Worm (Caenorhabditis elegans) whole organism, L4/young adult: ENCODE measurements around the gene ceh-54.

Source experiments
- W03F9.2 ChIP-seq: fragments of 150-350 bp; optimal IDR thresholded peaks from 2 replicates; lab custom pipeline; 2014; ENCODE audit warnings: missing biosample characterization, missing genetic modification characterization
- dao-5 ChIP-seq: sonication (generic microtip); optimal IDR thresholded peaks from 2 replicates; lab custom pipeline; 2016; ENCODE audit warnings: missing genotype, missing genetic modification characterization, moderate library complexity, missing compliant biosample characterization
- him-1 ChIP-seq: sonication (generic microtip); optimal IDR thresholded peaks from 2 replicates; lab custom pipeline; 2016; ENCODE audit warnings: missing genotype, missing genetic modification reagents, missing genetic modification characterization, missing compliant biosample characterization

The ceh-54 gene

ce11 chrX:6194191-6194724 lies at the start of gene ceh-54:
TSS of gene ceh-54 (minus strand) at chrX:6194241.
- TF ChIP-seq W03F9.2 (tag; lab: Kevin White, UChicago), result no peak
- TF ChIP-seq him-1, result no peak
- TF ChIP-seq dao-5 (tag; lab: Kevin White, UChicago), result no peak

ce11 chrX:6240640-6241033 lies 46.6 kb upstream of the ceh-54 start, which contains the start of gene got-2.2:
TSS of gene got-2.2 (plus strand) at chrX:6240983.
- no peak for TF ChIP-seq dao-5 (tag; lab: Kevin White, UChicago)
- TF ChIP-seq him-1, result no peak
- TF ChIP-seq W03F9.2 (tag; lab: Kevin White, UChicago), result no peak

- TF ChIP-seq him-1 (no peak), W03F9.2 (tag; lab: Kevin White, UChicago) (no peak), dao-5 (tag; lab: Kevin White, UChicago) (no peak)
These were observed 46.0 kb upstream of the ceh-54 start for ce11 chrX:6239927-6240639.

ce11 chrX:6238973-6239372 lies 44.9 kb upstream of the ceh-54 start, which contains the start of gene rml-3:
TSS of gene rml-3 (minus strand) at chrX:6239065.
- no peak for TF ChIP-seq W03F9.2 (tag; lab: Kevin White, UChicago)
- TF ChIP-seq him-1, result no peak
- TF ChIP-seq dao-5 (tag; lab: Kevin White, UChicago), result no peak

- TF ChIP-seq dao-5 (tag; lab: Kevin White, UChicago) (no peak), him-1 (no peak), W03F9.2 (tag; lab: Kevin White, UChicago) (no peak)
These were observed 41.4 kb upstream of the ceh-54 start, which contains the start of gene hsp-43 for ce11 chrX:6235443-6235842. TSS of gene hsp-43 (minus strand) at chrX:6235543.

ce11 chrX:6232998-6233626 lies 39.1 kb upstream of the ceh-54 start, which contains the start of gene C14F11.4:
TSS of gene C14F11.4 (minus strand) at chrX:6233048.
- TF ChIP-seq him-1, result no peak
- no peak for TF ChIP-seq W03F9.2 (tag; lab: Kevin White, UChicago)

- TF ChIP-seq W03F9.2 (tag; lab: Kevin White, UChicago), result no peak
- no peak for TF ChIP-seq dao-5 (tag; lab: Kevin White, UChicago)
- TF ChIP-seq him-1, result no peak
These were observed 36.6 kb upstream of the ceh-54 start, which contains the start of gene lite-1 for ce11 chrX:6230669-6231068. TSS of gene lite-1 (minus strand) at chrX:6230769.

ce11 chrX:6224841-6225240 lies 30.8 kb upstream of the ceh-54 start:
- TF ChIP-seq him-1, result no peak

- TF ChIP-seq dao-5 (tag; lab: Kevin White, UChicago), result no peak
- no peak for TF ChIP-seq him-1
- TF ChIP-seq W03F9.2 (tag; lab: Kevin White, UChicago), result no peak
These were observed 27.1 kb upstream of the ceh-54 start for ce11 chrX:6221097-6221496.

ce11 chrX:6219892-6220291 lies 25.9 kb upstream of the ceh-54 start:
- TF ChIP-seq him-1 (peak; percentile 57), W03F9.2 (tag; lab: Kevin White, UChicago) (no peak)

ce11 chrX:6216551-6216950 lies 22.5 kb upstream of the ceh-54 start, which contains the start of gene lrch-1:
TSS of gene lrch-1 (minus strand) at chrX:6216651.
- no peak for TF ChIP-seq him-1
- TF ChIP-seq W03F9.2 (tag; lab: Kevin White, UChicago), result no peak
- TF ChIP-seq dao-5 (tag; lab: Kevin White, UChicago), result no peak

ce11 chrX:6211322-6211820 lies 17.3 kb upstream of the ceh-54 start:
- no peak for TF ChIP-seq dao-5 (tag; lab: Kevin White, UChicago)
- no peak for TF ChIP-seq W03F9.2 (tag; lab: Kevin White, UChicago)
- no peak for TF ChIP-seq him-1

ce11 chrX:6208463-6208862 lies 14.4 kb upstream of the ceh-54 start, which contains the start of gene C14F11.7:
TSS of gene C14F11.7 (minus strand) at chrX:6208563.
- no peak for TF ChIP-seq W03F9.2 (tag; lab: Kevin White, UChicago)
- TF ChIP-seq him-1, result no peak

ce11 chrX:6207687-6208088 lies 13.6 kb upstream of the ceh-54 start, which contains the start of gene T13C5.6:
TSS of gene T13C5.6 (minus strand) at chrX:6207687.
- TF ChIP-seq him-1 (peak; percentile 98), W03F9.2 (tag; lab: Kevin White, UChicago) (peak; percentile 57), dao-5 (tag; lab: Kevin White, UChicago) (peak; percentile 91)
